Fruit fly (Drosophila melanogaster) whole organism, adult: ENCODE measurements around the gene Diedel.

Source experiments
- CG12768 ChIP-seq: fragments of 200-800 bp; sonication (Bioruptor generic); optimal IDR thresholded peaks from 2 replicates; lab custom pipeline; 2017; ENCODE audit warnings: missing biosample characterization, missing genetic modification characterization, mild to moderate bottlenecking, moderate library complexity, missing genetic modification reagents
- CG14711 ChIP-seq: fragments of 200-800 bp; sonication (Bioruptor generic); optimal IDR thresholded peaks from 2 replicates; lab custom pipeline; 2018; ENCODE audit warnings: missing biosample characterization, mild to moderate bottlenecking, missing genetic modification characterization, moderate library complexity
- CG5204 ChIP-seq: fragments of 200-800 bp; sonication (Bioruptor generic); optimal IDR thresholded peaks from 2 replicates; lab custom pipeline; 2016; ENCODE audit warnings: missing biosample characterization, missing genetic modification characterization
- CG7045 ChIP-seq: fragments of 200-800 bp; sonication (Bioruptor generic); optimal IDR thresholded peaks from 2 replicates; lab custom pipeline; 2017; ENCODE audit warnings: missing biosample characterization, mild to moderate bottlenecking, missing genetic modification characterization
- Crg-1 ChIP-seq: fragments of 200-800 bp; sonication (Bioruptor generic); optimal IDR thresholded peaks from 2 replicates; lab custom pipeline; 2016; ENCODE audit warnings: missing biosample characterization, missing genetic modification characterization
- Mnt ChIP-seq: fragments of 200-800 bp; sonication (Bioruptor generic); optimal IDR thresholded peaks from 2 replicates; lab custom pipeline; 2016; ENCODE audit warnings: missing biosample characterization, mild to moderate bottlenecking, missing genetic modification characterization
- cic ChIP-seq: fragments of 200-800 bp; sonication (Bioruptor generic); optimal IDR thresholded peaks from 2 replicates; lab custom pipeline; 2017; ENCODE audit warnings: missing biosample characterization, mild to moderate bottlenecking, missing genetic modification characterization, moderate library complexity
- cnc ChIP-seq, 2 experiments: fragments of >200 bp; optimal IDR thresholded peaks; 2 replicates each; lab custom pipeline; 2017
- kay ChIP-seq: fragments of 200-800 bp; sonication (Bioruptor generic); peaks from one replicate; lab custom pipeline; 2016; ENCODE audit warnings: missing biosample characterization, missing genetic modification characterization, borderline replicate concordance
- pad ChIP-seq: fragments of 200-800 bp; sonication (Bioruptor generic); optimal IDR thresholded peaks from 3 replicates; lab custom pipeline; 2017; ENCODE audit warnings: missing biosample characterization, missing genetic modification characterization, mild to moderate bottlenecking, moderate library complexity, missing genetic modification reagents

dm6 chr3R:29494482-29494881, 830 bp downstream of the Diedel start, which contains the start of gene FipoQ:
- no peak for TF ChIP-seq CG12768 (GFP tag; lab: Kevin White, UChicago)
- no peak for TF ChIP-seq kay (GFP tag; lab: Kevin White, UChicago)
- no peak for TF ChIP-seq Mnt (GFP tag; lab: Kevin White, UChicago)
- TF ChIP-seq CG5204: no peak
- TF ChIP-seq CG7045: no peak
- no peak for TF ChIP-seq cic (GFP tag; lab: Kevin White, UChicago)
- TF ChIP-seq Crg-1 (GFP tag; lab: Kevin White, UChicago): no peak
- peak; percentile 4 for TF ChIP-seq pad (GFP tag; lab: Kevin White, UChicago)
- no peak for TF ChIP-seq cnc (optimal IDR thresholded peaks at IDR 0.05; lab: Kevin White, UChicago)
- no peak for TF ChIP-seq CG14711
